Fruit fly (Drosophila melanogaster): ENCODE measurements around the gene CG4607.

The CG4607 gene

DNA sequence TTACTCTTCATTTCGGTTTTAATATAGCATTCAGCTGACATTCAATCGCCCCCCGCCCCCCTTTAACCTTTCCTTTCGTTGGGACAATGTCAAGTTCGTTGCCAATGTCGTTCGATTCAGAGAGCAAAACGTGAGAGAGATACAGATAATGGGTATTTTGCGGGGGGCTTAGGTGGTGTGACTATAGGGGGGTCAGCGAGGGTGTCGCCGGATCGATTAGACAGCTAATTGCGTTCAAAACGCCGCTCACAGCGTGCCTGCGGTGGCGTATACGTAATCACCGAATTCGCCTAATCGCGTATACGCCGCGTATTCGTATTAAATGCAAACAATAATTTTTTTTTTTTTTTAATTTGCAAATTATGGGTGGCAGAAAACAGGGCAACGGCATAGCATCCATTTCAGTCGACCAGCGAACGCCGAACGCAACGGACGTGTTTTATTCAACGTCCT, at the start of gene CG4607:
TSS of gene CG4607 (plus strand) at position 403 of the 453 bp plus-strand sequence.
- peak; percentile 56 for TF ChIP-seq CG12768 (GFP tag; optimal IDR thresholded peaks at IDR 0.05)
- peak; percentile 12 for TF ChIP-seq kay (GFP tag; ENCODE audit: borderline replicate concordance)
- TF ChIP-seq Crg-1 (GFP tag; optimal IDR thresholded peaks at IDR 0.05): peak; percentile 6
- TF ChIP-seq Hr96 (GFP tag; optimal IDR thresholded peaks at IDR 0.05): peak; percentile 21
- TF ChIP-seq cic (GFP tag; optimal IDR thresholded peaks at IDR 0.05): peak; percentile 83
- TF ChIP-seq CG7045 (GFP tag; optimal IDR thresholded peaks at IDR 0.05): peak; percentile 12
- peak; percentile 4 for TF ChIP-seq tj (GFP tag; optimal IDR thresholded peaks at IDR 0.05)
- TF ChIP-seq toe (GFP tag; optimal IDR thresholded peaks at IDR 0.05): no peak
- TF ChIP-seq CG1620 (GFP tag; optimal IDR thresholded peaks at IDR 0.05): peak; percentile 0
- TF ChIP-seq Mnt (GFP tag; optimal IDR thresholded peaks at IDR 0.05): peak; percentile 40
- TF ChIP-seq CG11617 (GFP tag; optimal IDR thresholded peaks at IDR 0.05): no peak
- peak; percentile 15 for TF ChIP-seq CG7101 (tag; optimal IDR thresholded peaks at IDR 0.05)
- peak; percentile 1 for TF ChIP-seq Clk (GFP tag; optimal IDR thresholded peaks at IDR 0.05)
- TF ChIP-seq CG14711 (tag; optimal IDR thresholded peaks at IDR 0.05): no peak
- TF ChIP-seq ovo (GFP tag; optimal IDR thresholded peaks at IDR 0.05): no peak
- TF ChIP-seq pad (GFP tag; optimal IDR thresholded peaks at IDR 0.05): peak; percentile 29
- peak; percentile 3 for TF ChIP-seq CG5204 (GFP tag; optimal IDR thresholded peaks at IDR 0.05)
- TF ChIP-seq CG33017 (tag; optimal IDR thresholded peaks at IDR 0.05): no peak
- TF ChIP-seq cnc (optimal IDR thresholded peaks at IDR 0.05): no peak

- TF ChIP-seq CG5204 (GFP tag; optimal IDR thresholded peaks at IDR 0.05) (no peak), kay (GFP tag; ENCODE audit: borderline replicate concordance) (no peak), CG7045 (GFP tag; optimal IDR thresholded peaks at IDR 0.05) (no peak), toe (GFP tag; optimal IDR thresholded peaks at IDR 0.05) (no peak), Crg-1 (GFP tag; optimal IDR thresholded peaks at IDR 0.05) (no peak), CG7101 (tag; optimal IDR thresholded peaks at IDR 0.05) (no peak), Hr96 (GFP tag; optimal IDR thresholded peaks at IDR 0.05) (no peak), pad (GFP tag; optimal IDR thresholded peaks at IDR 0.05) (no peak), tj (GFP tag; optimal IDR thresholded peaks at IDR 0.05) (no peak), CG1620 (GFP tag; optimal IDR thresholded peaks at IDR 0.05) (no peak), CG33017 (tag; optimal IDR thresholded peaks at IDR 0.05) (no peak)
Observed at dm6 chrX:7034892-7035291, 34.3 kb upstream of the CG4607 start.

DNA sequence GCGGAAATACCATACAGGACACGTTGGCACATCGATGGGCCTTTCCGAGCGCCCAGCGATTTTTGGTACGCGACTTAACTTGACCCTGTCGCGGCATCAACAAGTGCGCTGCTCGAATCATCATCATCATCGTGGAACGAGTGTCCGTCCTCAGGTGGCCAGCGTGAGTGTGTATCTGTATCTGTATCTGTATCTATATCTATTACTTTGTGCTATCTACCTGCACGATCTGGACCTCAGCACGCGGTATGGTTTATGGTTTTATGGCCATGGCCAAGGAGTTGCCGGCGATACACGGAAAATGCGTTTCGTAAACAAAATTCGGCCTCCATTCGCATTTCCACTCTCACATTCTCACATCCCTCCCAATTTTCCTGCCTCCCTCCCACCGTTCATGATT, 32.2 kb upstream of the CG4607 start:
- TF ChIP-seq toe (GFP tag; optimal IDR thresholded peaks at IDR 0.05) (no peak), CG14711 (tag; optimal IDR thresholded peaks at IDR 0.05) (no peak), Mnt (GFP tag; optimal IDR thresholded peaks at IDR 0.05) (no peak)

DNA sequence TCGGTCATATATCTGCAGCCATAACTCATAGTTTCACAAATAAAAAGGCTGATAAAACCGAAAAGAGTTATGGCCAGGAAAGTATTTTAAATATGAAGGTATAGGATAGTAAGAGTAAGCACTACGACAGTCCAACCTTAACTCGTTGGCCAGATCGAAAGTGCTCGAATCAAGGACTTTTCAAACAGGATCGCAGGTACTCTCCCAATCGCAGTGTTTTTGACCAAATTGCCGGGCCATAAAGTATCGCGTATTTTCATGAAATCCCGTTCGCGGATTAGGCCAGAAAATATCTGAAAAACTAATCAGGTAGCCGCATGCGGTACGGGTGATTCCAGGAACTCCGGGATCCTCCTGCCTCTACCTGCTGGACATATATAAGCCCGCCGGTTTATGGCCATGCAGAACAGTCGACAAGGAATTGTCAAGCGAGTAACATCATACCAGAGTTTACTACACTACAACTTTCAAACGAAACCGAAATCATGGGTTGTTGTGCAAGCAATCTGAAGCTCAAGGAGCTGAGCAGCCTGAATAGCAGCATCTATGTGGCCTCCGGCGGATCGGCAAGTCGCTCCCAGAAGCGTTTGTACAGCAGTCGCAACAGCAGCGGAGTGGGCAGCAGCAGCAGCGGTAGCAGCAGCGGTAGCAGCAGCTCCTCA, 28.9 kb upstream of the CG4607 start, which contains the start of gene CG14427:
TSS of gene CG14427 (plus strand) at position 399 of the 662 bp plus-strand sequence.
- no peak for TF ChIP-seq bab1 (GFP tag; optimal IDR thresholded peaks at IDR 0.05)
- no peak for TF ChIP-seq Crg-1 (GFP tag; optimal IDR thresholded peaks at IDR 0.05)
- no peak for TF ChIP-seq CG7045 (GFP tag; optimal IDR thresholded peaks at IDR 0.05)
- no peak for TF ChIP-seq Mnt (GFP tag; optimal IDR thresholded peaks at IDR 0.05)
- TF ChIP-seq toe (GFP tag; optimal IDR thresholded peaks at IDR 0.05): no peak
- no peak for TF ChIP-seq cnc (optimal IDR thresholded peaks at IDR 0.05)
- no peak for TF ChIP-seq CG1620 (GFP tag; optimal IDR thresholded peaks at IDR 0.05)
- TF ChIP-seq pad (GFP tag; optimal IDR thresholded peaks at IDR 0.05): no peak
- no peak for TF ChIP-seq CG12768 (GFP tag; optimal IDR thresholded peaks at IDR 0.05)
- TF ChIP-seq ovo (GFP tag; optimal IDR thresholded peaks at IDR 0.05): no peak
- no peak for TF ChIP-seq cic (GFP tag; optimal IDR thresholded peaks at IDR 0.05)
- TF ChIP-seq tj (GFP tag; optimal IDR thresholded peaks at IDR 0.05): no peak

DNA sequence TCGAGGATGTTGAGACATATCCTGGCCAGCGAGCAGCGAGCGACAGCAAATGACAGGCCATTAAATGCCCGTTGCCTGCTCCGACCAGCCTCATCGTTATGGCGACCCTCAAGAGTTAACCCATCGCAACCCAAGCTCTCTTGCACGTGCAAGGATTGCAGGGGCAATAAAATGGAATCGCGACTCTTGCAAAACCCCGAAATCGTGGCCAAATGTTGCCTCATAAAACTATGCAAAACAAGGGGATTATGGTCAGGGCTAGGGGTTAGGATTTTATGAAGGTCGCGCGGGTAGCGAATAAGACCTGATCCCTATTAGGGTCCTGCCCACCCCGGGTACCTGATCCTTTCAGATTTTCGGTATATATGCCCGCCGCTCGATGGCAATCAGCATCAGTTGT, 20.1 kb upstream of the CG4607 start, which contains the start of gene nullo:
TSS of gene nullo (plus strand) at position 390 of the 400 bp plus-strand sequence.
- TF ChIP-seq CG33017 (tag; optimal IDR thresholded peaks at IDR 0.05) (no peak), pad (GFP tag; optimal IDR thresholded peaks at IDR 0.05) (no peak), toe (GFP tag; optimal IDR thresholded peaks at IDR 0.05) (no peak), CG14711 (tag; optimal IDR thresholded peaks at IDR 0.05) (no peak), Clk (GFP tag; optimal IDR thresholded peaks at IDR 0.05) (no peak), CG1620 (GFP tag; optimal IDR thresholded peaks at IDR 0.05) (no peak), Crg-1 (GFP tag; optimal IDR thresholded peaks at IDR 0.05) (no peak)

- TF ChIP-seq CG33017 (tag; optimal IDR thresholded peaks at IDR 0.05) (no peak), CG11617 (GFP tag; optimal IDR thresholded peaks at IDR 0.05) (no peak), CG14711 (tag; optimal IDR thresholded peaks at IDR 0.05) (no peak), CG1620 (GFP tag; optimal IDR thresholded peaks at IDR 0.05) (no peak), tj (GFP tag; optimal IDR thresholded peaks at IDR 0.05) (no peak), CG12768 (GFP tag; optimal IDR thresholded peaks at IDR 0.05) (no peak), cnc (optimal IDR thresholded peaks at IDR 0.05) (no peak), ovo (GFP tag; optimal IDR thresholded peaks at IDR 0.05) (no peak), CG7045 (GFP tag; optimal IDR thresholded peaks at IDR 0.05) (no peak), Hr96 (GFP tag; optimal IDR thresholded peaks at IDR 0.05) (no peak), toe (GFP tag; optimal IDR thresholded peaks at IDR 0.05) (no peak)
Observed at dm6 chrX:7058973-7059372, 10.2 kb upstream of the CG4607 start.

dm6 chrX:7063563-7063962, 5.7 kb upstream of the CG4607 start:
- TF ChIP-seq pad (GFP tag; optimal IDR thresholded peaks at IDR 0.05) (no peak), ovo (GFP tag; optimal IDR thresholded peaks at IDR 0.05) (no peak), Mnt (GFP tag; optimal IDR thresholded peaks at IDR 0.05) (no peak), CG7045 (GFP tag; optimal IDR thresholded peaks at IDR 0.05) (no peak), CG12768 (GFP tag; optimal IDR thresholded peaks at IDR 0.05) (no peak), Clk (GFP tag; optimal IDR thresholded peaks at IDR 0.05) (no peak), CG7101 (tag; optimal IDR thresholded peaks at IDR 0.05) (no peak), cnc (optimal IDR thresholded peaks at IDR 0.05) (no peak), CG33017 (tag; optimal IDR thresholded peaks at IDR 0.05) (no peak), CG14711 (tag; optimal IDR thresholded peaks at IDR 0.05) (no peak)

All from whole organism, adult.